Worm (Caenorhabditis elegans): ENCODE data around the gene ZC404.16.

- no peak for TF ChIP-seq ham-2 (GFP tag; optimal IDR thresholded peaks at IDR 0.05)
- no peak for TF ChIP-seq lin-13 (tag; optimal IDR thresholded peaks at IDR 0.05)
- TF ChIP-seq nhr-237 (tag; optimal IDR thresholded peaks at IDR 0.05) = no peak
- TF ChIP-seq sem-2 (GFP tag; optimal IDR thresholded peaks at IDR 0.05) = no peak
- no peak for TF ChIP-seq lsy-2 (tag; optimal IDR thresholded peaks at IDR 0.05)
These were observed 37.5 kb downstream of the ZC404.16 start for ce11 chrV:6736108-6736507.

Measured in whole organism, mixed stage, embryonic.